Worm (Caenorhabditis elegans) whole organism, early embryonic: ENCODE results near the gene acs-4.
"Not testable (repeated sequence)": the region's sequence is repeated elsewhere in the genome, so short reads cannot be mapped to it uniquely, and the experiment has no call there.

Experiments used
- B0310.2 ChIP-seq: sonication (generic microtip); optimal IDR thresholded peaks from 2 replicates; lab custom pipeline; 2016; ENCODE audit warnings: mild to moderate bottlenecking, missing genetic modification characterization, missing compliant biosample characterization
- F13C5.2 ChIP-seq: sonication (generic microtip); optimal IDR thresholded peaks from 2 replicates; lab custom pipeline; 2017; ENCODE audit warnings: mild to moderate bottlenecking, missing genetic modification characterization, inconsistent platforms, missing compliant biosample characterization
- aly-1 ChIP-seq: sonication (generic microtip); optimal IDR thresholded peaks from 2 replicates; lab custom pipeline; 2016; ENCODE audit warnings: missing genetic modification characterization, missing compliant biosample characterization
- ama-1 ChIP-seq: fragments of 150-350 bp; optimal IDR thresholded peaks from 2 replicates; lab custom pipeline; 2014
- ceh-13 ChIP-seq: fragments of 200-800 bp; sonication (Bioruptor generic); optimal IDR thresholded peaks from 2 replicates; lab custom pipeline; 2018; ENCODE audit warnings: mild to moderate bottlenecking, missing genetic modification characterization, missing compliant biosample characterization
- ceh-36 ChIP-seq: sonication (generic microtip); optimal IDR thresholded peaks from 2 replicates; lab custom pipeline; 2016; ENCODE audit warnings: missing genetic modification characterization, inconsistent platforms, missing compliant biosample characterization
- ets-7 ChIP-seq: sonication (generic microtip); optimal IDR thresholded peaks from 2 replicates; lab custom pipeline; 2016; ENCODE audit warnings: missing genotype, missing genetic modification characterization, missing compliant biosample characterization
- flt-1 ChIP-seq: fragments of 200-800 bp; sonication (Bioruptor generic); IDR thresholded peaks from 2 replicates; pipeline ENCODE4 v1.3.6; 2022; ENCODE audit warnings: missing genetic modification characterization, missing compliant biosample characterization
- hmbx-1 ChIP-seq: sonication (generic microtip); optimal IDR thresholded peaks from 2 replicates; lab custom pipeline; 2016; ENCODE audit warnings: mild to moderate bottlenecking, missing genetic modification characterization, missing compliant biosample characterization
- hmg-4 ChIP-seq: fragments of 200-800 bp; sonication (Bioruptor generic); optimal IDR thresholded peaks from 2 replicates; lab custom pipeline; 2018; ENCODE audit warnings: mild to moderate bottlenecking, missing genetic modification characterization, missing compliant biosample characterization
- hnd-1 ChIP-seq: sonication (generic microtip); optimal IDR thresholded peaks from 2 replicates; lab custom pipeline; 2016; ENCODE audit warnings: missing genetic modification characterization, missing compliant biosample characterization
- pes-1 ChIP-seq: fragments of 200-800 bp; sonication (Bioruptor generic); IDR thresholded peaks from 2 replicates; pipeline ENCODE4 v1.3.6; 2022; ENCODE audit warnings: missing genetic modification reagents, missing genetic modification characterization, missing compliant biosample characterization
- scrt-1 ChIP-seq: fragments of 200-800 bp; sonication (Bioruptor generic); IDR thresholded peaks from 2 replicates; pipeline ENCODE4 v1.3.6; 2022; ENCODE audit warnings: missing genetic modification characterization, missing compliant biosample characterization
- sea-1 ChIP-seq: fragments of 200-800 bp; sonication (Bioruptor generic); conservative IDR thresholded peaks from 2 replicates; pipeline ENCODE4 v1.3.6; 2022; ENCODE audit warnings: missing genetic modification characterization, missing compliant biosample characterization
- tbx-11 ChIP-seq: fragments of 200-800 bp; sonication (Bioruptor generic); IDR thresholded peaks from 2 replicates; pipeline ENCODE4 v1.3.6; 2022; ENCODE audit warnings: missing genetic modification characterization, missing compliant biosample characterization
- tbx-37 ChIP-seq: fragments of 200-800 bp; sonication (Bioruptor generic); conservative IDR thresholded peaks from 2 replicates; pipeline ENCODE4 v1.3.6; 2022; ENCODE audit warnings: missing genetic modification reagents, missing genetic modification characterization, missing compliant biosample characterization
- tra-4 ChIP-seq: sonication (generic microtip); optimal IDR thresholded peaks from 2 replicates; lab custom pipeline; 2017; ENCODE audit warnings: missing genetic modification characterization, missing compliant biosample characterization

Gene acs-4

ce11 chrIII:7167568-7167937, at the start of gene acs-4:
Gene acs-4, plus strand, starts transcription at chrIII:7167838.
- TF ChIP-seq pes-1 (GFP tag; lab: Robert Waterston, UW): no peak
- TF ChIP-seq flt-1 (GFP tag; lab: Robert Waterston, UW): no peak
- no peak for TF ChIP-seq sea-1 (GFP tag; lab: Robert Waterston, UW)
- no peak for TF ChIP-seq ama-1 (lab: Kevin White, UChicago)
- TF ChIP-seq scrt-1 (GFP tag; lab: Robert Waterston, UW): no peak
- TF ChIP-seq hmg-4 (GFP tag; lab: Kevin White, UChicago): no peak
- TF ChIP-seq F13C5.2 (tag; lab: Kevin White, UChicago): no peak
- TF ChIP-seq tbx-11 (GFP tag; lab: Robert Waterston, UW): no peak
- TF ChIP-seq hnd-1 (tag; lab: Kevin White, UChicago): no peak
- TF ChIP-seq tbx-37 (GFP tag; lab: Robert Waterston, UW): no peak
- TF ChIP-seq tra-4 (tag; lab: Kevin White, UChicago): no peak
- no peak for TF ChIP-seq aly-1 (tag; lab: Kevin White, UChicago)
- TF ChIP-seq B0310.2 (tag; lab: Kevin White, UChicago): no peak
- TF ChIP-seq ceh-13 (GFP tag; lab: Kevin White, UChicago): no peak
- TF ChIP-seq ets-7 (tag; lab: Kevin White, UChicago): no peak
- TF ChIP-seq hmbx-1 (tag; lab: Kevin White, UChicago): no peak

- TF ChIP-seq tbx-37 (GFP tag; lab: Robert Waterston, UW) (no peak), B0310.2 (tag; lab: Kevin White, UChicago) (no peak), ets-7 (tag; lab: Kevin White, UChicago) (no peak), F13C5.2 (tag; lab: Kevin White, UChicago) (no peak), sea-1 (GFP tag; lab: Robert Waterston, UW) (no peak), flt-1 (GFP tag; lab: Robert Waterston, UW) (no peak), hmg-4 (GFP tag; lab: Kevin White, UChicago) (no peak), hnd-1 (tag; lab: Kevin White, UChicago) (no peak), ceh-36 (tag; lab: Kevin White, UChicago) (no peak), ama-1 (lab: Kevin White, UChicago) (no peak), tra-4 (tag; lab: Kevin White, UChicago) (no peak), pes-1 (GFP tag; lab: Robert Waterston, UW) (no peak), hmbx-1 (tag; lab: Kevin White, UChicago) (no peak), aly-1 (tag; lab: Kevin White, UChicago) (no peak), ceh-13 (GFP tag; lab: Kevin White, UChicago) (no peak), tbx-11 (GFP tag; lab: Robert Waterston, UW) (no peak), scrt-1 (GFP tag; lab: Robert Waterston, UW) (no peak)
Observed at ce11 chrIII:7120477-7120876, 47.2 kb upstream of the acs-4 start.

DNA sequence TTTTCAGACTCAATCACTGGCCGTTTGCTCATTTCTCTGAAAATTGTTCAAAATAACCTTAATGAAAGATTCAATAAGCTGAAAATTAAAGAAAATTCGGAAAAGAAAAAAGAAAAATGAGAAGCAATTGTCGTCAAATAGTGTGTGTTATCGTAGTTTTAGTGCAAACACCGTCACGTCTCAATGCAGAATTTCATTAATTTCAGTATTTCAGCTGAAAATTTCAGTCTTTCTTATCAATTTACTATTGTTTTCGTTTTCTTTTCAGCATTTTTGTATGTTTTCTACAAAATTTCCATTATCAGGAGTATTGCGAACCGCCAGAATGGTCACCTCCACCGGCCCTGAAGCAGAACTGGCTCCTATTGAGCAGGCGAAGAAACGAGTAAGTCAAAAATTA, 44.8 kb upstream of the acs-4 start, which contains the start of the genes B0280.9 and rpia-1:
TSS of gene B0280.9 (minus strand) at position 36 of the 400 bp plus-strand sequence.
TSS of gene rpia-1 (plus strand) at position 269 of the 400 bp plus-strand sequence.
- TF ChIP-seq ets-7 (tag; lab: Kevin White, UChicago) (no peak), sea-1 (GFP tag; lab: Robert Waterston, UW) (no peak), hnd-1 (tag; lab: Kevin White, UChicago) (no peak), hmbx-1 (tag; lab: Kevin White, UChicago) (no peak), aly-1 (tag; lab: Kevin White, UChicago) (no peak), scrt-1 (GFP tag; lab: Robert Waterston, UW) (no peak), flt-1 (GFP tag; lab: Robert Waterston, UW) (no peak), B0310.2 (tag; lab: Kevin White, UChicago) (no peak), hmg-4 (GFP tag; lab: Kevin White, UChicago) (no peak), ceh-13 (GFP tag; lab: Kevin White, UChicago) (no peak), ama-1 (lab: Kevin White, UChicago) (no peak), tra-4 (tag; lab: Kevin White, UChicago) (no peak), F13C5.2 (tag; lab: Kevin White, UChicago) (no peak), tbx-37 (GFP tag; lab: Robert Waterston, UW) (no peak), ceh-36 (tag; lab: Kevin White, UChicago) (no peak), tbx-11 (GFP tag; lab: Robert Waterston, UW) (no peak), pes-1 (GFP tag; lab: Robert Waterston, UW) (no peak)

DNA sequence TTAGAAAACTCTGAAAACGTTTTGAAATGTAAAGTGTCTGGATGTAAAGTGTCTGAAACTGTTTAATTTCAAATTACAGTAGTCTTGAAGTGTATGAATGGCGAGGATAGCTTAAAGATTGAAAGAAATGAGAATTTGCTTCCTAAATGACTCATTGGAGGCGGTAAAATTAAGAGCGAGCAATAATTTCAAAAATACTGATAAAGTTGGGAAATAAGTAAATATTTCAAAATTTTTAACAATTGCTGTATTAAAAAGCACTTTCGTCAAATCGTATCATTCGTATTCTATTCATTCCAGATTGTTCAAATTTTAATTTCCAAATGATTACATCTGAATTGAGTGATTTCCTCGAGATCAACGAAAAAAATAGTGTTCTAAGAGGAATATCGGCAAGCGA, 43.3 kb upstream of the acs-4 start, which contains the start of gene B0280.2:
TSS of gene B0280.2 (plus strand) at position 301 of the 400 bp plus-strand sequence.
- TF ChIP-seq tbx-11 (GFP tag; lab: Robert Waterston, UW): no peak
- no peak for TF ChIP-seq pes-1 (GFP tag; lab: Robert Waterston, UW)
- no peak for TF ChIP-seq tra-4 (tag; lab: Kevin White, UChicago)
- TF ChIP-seq ama-1 (lab: Kevin White, UChicago): no peak
- TF ChIP-seq ceh-36 (tag; lab: Kevin White, UChicago): no peak
- TF ChIP-seq F13C5.2 (tag; lab: Kevin White, UChicago): no peak
- no peak for TF ChIP-seq flt-1 (GFP tag; lab: Robert Waterston, UW)
- no peak for TF ChIP-seq ceh-13 (GFP tag; lab: Kevin White, UChicago)
- TF ChIP-seq hnd-1 (tag; lab: Kevin White, UChicago): no peak
- TF ChIP-seq hmbx-1 (tag; lab: Kevin White, UChicago): no peak
- TF ChIP-seq aly-1 (tag; lab: Kevin White, UChicago): no peak
- TF ChIP-seq tbx-37 (GFP tag; lab: Robert Waterston, UW): no peak
- no peak for TF ChIP-seq hmg-4 (GFP tag; lab: Kevin White, UChicago)

- TF ChIP-seq sea-1 (GFP tag; lab: Robert Waterston, UW); B0310.2 (tag; lab: Kevin White, UChicago); ceh-36 (tag; lab: Kevin White, UChicago): not testable (repeated sequence)
Observed at ce11 chrIII:7128601-7129000, 39.0 kb upstream of the acs-4 start, which contains the start of gene viro-2. Gene viro-2, plus strand, starts transcription at chrIII:7128901.

DNA sequence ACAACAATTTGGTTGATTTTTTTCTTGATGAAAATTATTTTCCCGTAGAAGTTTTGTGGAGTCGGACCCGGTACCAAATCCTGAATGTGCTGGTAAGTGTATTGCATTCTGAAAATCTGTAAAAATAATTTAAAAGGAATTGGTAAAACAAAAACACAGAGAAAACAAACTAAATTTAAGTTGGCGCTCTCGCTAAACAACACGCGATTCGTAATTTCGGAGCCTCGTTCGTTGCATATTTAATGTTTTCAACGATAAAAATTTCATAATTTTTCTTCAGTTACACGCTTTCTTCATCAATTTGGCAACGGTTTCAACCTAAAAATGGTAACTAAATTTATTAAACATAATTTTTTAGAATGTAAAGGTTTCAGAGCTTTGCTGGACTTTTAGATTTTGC, 34.1 kb upstream of the acs-4 start, which contains the start of the genes pot-1 and ggtb-1:
TSS of gene pot-1 (minus strand) at position 120 of the 400 bp plus-strand sequence.
TSS of gene ggtb-1 (plus strand) at position 208 of the 400 bp plus-strand sequence.
- TF ChIP-seq sea-1 (GFP tag; lab: Robert Waterston, UW) (no peak), hnd-1 (tag; lab: Kevin White, UChicago) (no peak), flt-1 (GFP tag; lab: Robert Waterston, UW) (no peak), scrt-1 (GFP tag; lab: Robert Waterston, UW) (no peak), ceh-36 (tag; lab: Kevin White, UChicago) (no peak), B0310.2 (tag; lab: Kevin White, UChicago) (no peak), hmg-4 (GFP tag; lab: Kevin White, UChicago) (no peak), tbx-11 (GFP tag; lab: Robert Waterston, UW) (no peak), ceh-13 (GFP tag; lab: Kevin White, UChicago) (no peak), pes-1 (GFP tag; lab: Robert Waterston, UW) (no peak), aly-1 (tag; lab: Kevin White, UChicago) (no peak), ama-1 (lab: Kevin White, UChicago) (no peak), F13C5.2 (tag; lab: Kevin White, UChicago) (no peak), ets-7 (tag; lab: Kevin White, UChicago) (no peak), tbx-37 (GFP tag; lab: Robert Waterston, UW) (no peak), hmbx-1 (tag; lab: Kevin White, UChicago) (no peak), tra-4 (tag; lab: Kevin White, UChicago) (no peak)
